Fruit fly (Drosophila melanogaster) S2 (cell line): Measurements from ENCODE around the gene bor.

Experiments used
- CG8478 ChIP-seq: fragments of >200 bp; optimal IDR thresholded peaks from 2 replicates; lab custom pipeline; 2018
- CTCF ChIP-seq, 2 experiments: fragments of >200 bp; optimal IDR thresholded peaks; 2 replicates each; lab custom pipeline; 2018

dm6 chr3R:16221359-16222299 is 42.3 kb downstream of the bor start:
- no peak for TF ChIP-seq CTCF (optimal IDR thresholded peaks at IDR 0.05; lab: Kevin White, UChicago)
- TF ChIP-seq CG8478 (lab: Kevin White, UChicago), result no peak
